Worm (Caenorhabditis elegans) whole organism, L4 larva: ENCODE results near the gene F17C11.11.

Experiments
- F10B5.3 ChIP-seq: sonication (generic microtip); optimal IDR thresholded peaks from 2 replicates; lab custom pipeline; 2016; ENCODE audit warnings: mild to moderate bottlenecking, missing genetic modification characterization, missing compliant biosample characterization
- F37D6.2 ChIP-seq: sonication (generic microtip); optimal IDR thresholded peaks from 2 replicates; lab custom pipeline; 2016; ENCODE audit warnings: mild to moderate bottlenecking, missing genetic modification characterization, missing compliant biosample characterization
- F44E2.7 ChIP-seq: fragments of 200-800 bp; sonication (Bioruptor generic); IDR thresholded peaks from 2 replicates; pipeline ENCODE4 v2.1.2; 2022; ENCODE audit warnings: missing genetic modification characterization, missing compliant biosample characterization
- Y105C5A.15 ChIP-seq: fragments of 200-800 bp; sonication (Bioruptor generic); IDR thresholded peaks from 2 replicates; pipeline ENCODE4 v1.3.6; 2022; ENCODE audit warnings: missing genetic modification characterization, missing compliant biosample characterization
- Y5F2A.4 ChIP-seq: fragments of 200-800 bp; sonication (Bioruptor generic); optimal IDR thresholded peaks from 2 replicates; lab custom pipeline; 2018; ENCODE audit warnings: mild to moderate bottlenecking, missing genetic modification characterization, missing compliant biosample characterization
- Y75B8A.6 ChIP-seq: fragments of 200-800 bp; sonication (Bioruptor generic); IDR thresholded peaks from 2 replicates; pipeline ENCODE4 v1.3.6; 2022; ENCODE audit warnings: missing genetic modification reagents, missing genetic modification characterization, missing compliant biosample characterization
- ZK337.2 ChIP-seq: fragments of 200-800 bp; sonication (Bioruptor generic); IDR thresholded peaks from 2 replicates; pipeline ENCODE4 v1.3.6; 2022; ENCODE audit warnings: missing genetic modification reagents, missing genetic modification characterization, missing compliant biosample characterization
- ceh-32 ChIP-seq: sonication (generic microtip); optimal IDR thresholded peaks from 2 replicates; lab custom pipeline; 2016; ENCODE audit warnings: mild to moderate bottlenecking, missing genetic modification characterization, missing compliant biosample characterization; ENCODE audit not compliant: poor library complexity
- ceh-44 ChIP-seq: fragments of 200-800 bp; sonication (Bioruptor generic); IDR thresholded peaks from 2 replicates; pipeline ENCODE4 v1.3.6; 2022; ENCODE audit warnings: missing genetic modification reagents, missing genetic modification characterization, missing compliant biosample characterization
- ceh-82 ChIP-seq: sonication (generic microtip); optimal IDR thresholded peaks from 2 replicates; lab custom pipeline; 2017; ENCODE audit warnings: missing biosample characterization, missing genetic modification characterization
- ces-1 ChIP-seq: fragments of 150-350 bp; sonication (generic microtip); optimal IDR thresholded peaks from 4 replicates; lab custom pipeline; 2014; ENCODE audit warnings: missing biosample characterization, missing genetic modification reagents, missing genetic modification characterization
- cey-2 ChIP-seq: sonication (generic microtip); optimal IDR thresholded peaks from 3 replicates; lab custom pipeline; 2017; ENCODE audit warnings: missing genetic modification characterization, mild to moderate bottlenecking, missing compliant biosample characterization, antibody characterized with exemption, borderline replicate concordance; ENCODE audit not compliant: insufficient read depth
- ctbp-1 ChIP-seq: fragments of 200-800 bp; sonication (Bioruptor generic); IDR thresholded peaks from 2 replicates; pipeline ENCODE4 v1.3.6; 2022; ENCODE audit warnings: missing genetic modification reagents, missing genetic modification characterization, missing compliant biosample characterization
- daf-12 ChIP-seq: fragments of 150-350 bp; optimal IDR thresholded peaks from 2 replicates; lab custom pipeline; 2014; ENCODE audit warnings: missing biosample characterization, missing genetic modification reagents, missing genetic modification characterization
- daf-16 ChIP-seq, 3 experiments: sonication (generic microtip); optimal IDR thresholded peaks; 2 replicates each; lab custom pipeline; 2016 to 2017; ENCODE audit warnings: missing genetic modification characterization in 3 of 3, missing genetic modification reagents in 3 of 3, mild to moderate bottlenecking in 2 of 3, missing compliant biosample characterization in 2 of 3, missing biosample characterization in 1 of 3, moderate library complexity in 1 of 3
- daf-19 ChIP-seq: fragments of 200-800 bp; sonication (Bioruptor generic); conservative IDR thresholded peaks from 2 replicates; pipeline ENCODE4 v1.3.6; 2022; ENCODE audit warnings: missing genetic modification characterization, missing compliant biosample characterization
- daf-8 ChIP-seq: fragments of 200-800 bp; sonication (Bioruptor generic); IDR thresholded peaks from 2 replicates; pipeline ENCODE4 v1.3.6; 2022; ENCODE audit warnings: missing genetic modification characterization, missing compliant biosample characterization
- dmd-6 ChIP-seq: fragments of 200-800 bp; sonication (Bioruptor generic); IDR thresholded peaks from 2 replicates; pipeline ENCODE4 v1.3.6; 2022; ENCODE audit warnings: missing genetic modification reagents, missing genetic modification characterization, missing compliant biosample characterization
- dve-1 ChIP-seq: sonication (generic microtip); optimal IDR thresholded peaks from 2 replicates; lab custom pipeline; 2017; ENCODE audit warnings: antibody characterized with exemption, mild to moderate bottlenecking, missing genetic modification characterization, missing compliant biosample characterization; ENCODE audit not compliant: insufficient read depth
- egl-27 ChIP-seq: sonication (generic microtip); optimal IDR thresholded peaks from 3 replicates; lab custom pipeline; 2017; ENCODE audit warnings: missing biosample characterization, missing genetic modification reagents, missing genetic modification characterization
- fkh-10 ChIP-seq: fragments of 150-350 bp; optimal IDR thresholded peaks from 2 replicates; lab custom pipeline; 2014; ENCODE audit warnings: missing biosample characterization, missing genetic modification reagents, missing genetic modification characterization
- fos-1 ChIP-seq: fragments of 150-350 bp; optimal IDR thresholded peaks from 2 replicates; lab custom pipeline; 2014; ENCODE audit warnings: missing biosample characterization, missing genetic modification characterization
- gei-8 ChIP-seq: fragments of 200-800 bp; sonication (Bioruptor generic); optimal IDR thresholded peaks from 2 replicates; lab custom pipeline; 2018; ENCODE audit warnings: mild to moderate bottlenecking, missing genetic modification characterization, missing compliant biosample characterization
- hif-1 ChIP-seq, 2 experiments: sonication (generic microtip); optimal IDR thresholded peaks; 2 replicates each; lab custom pipeline; 2016 to 2017; ENCODE audit warnings: missing compliant biosample characterization in 2 of 2, missing genetic modification characterization in 2 of 2, missing genetic modification reagents in 2 of 2, missing genotype in 2 of 2, mild to moderate bottlenecking in 1 of 2
- lim-7 ChIP-seq: fragments of 200-800 bp; sonication (Bioruptor generic); IDR thresholded peaks from 2 replicates; pipeline ENCODE4 v1.3.6; 2022; ENCODE audit warnings: missing genetic modification characterization, missing compliant biosample characterization
- lin-13 ChIP-seq: fragments of 150-350 bp; optimal IDR thresholded peaks from 2 replicates; lab custom pipeline; 2014; ENCODE audit warnings: missing biosample characterization, missing genetic modification reagents, missing genetic modification characterization
- lin-15B ChIP-seq: fragments of 150-350 bp; sonication (generic microtip); optimal IDR thresholded peaks from 3 replicates; lab custom pipeline; 2014; ENCODE audit warnings: missing biosample characterization, missing genetic modification characterization
- lin-29 ChIP-seq: fragments of 200-800 bp; sonication (Bioruptor generic); IDR thresholded peaks from 2 replicates; pipeline ENCODE4 v1.3.6; 2022; ENCODE audit warnings: missing genetic modification reagents, missing genetic modification characterization, missing compliant biosample characterization
- lin-39 ChIP-seq: fragments of 150-350 bp; optimal IDR thresholded peaks from 2 replicates; lab custom pipeline; 2014; ENCODE audit warnings: missing biosample characterization, missing genetic modification reagents, missing genetic modification characterization
- lir-3 ChIP-seq: sonication (generic microtip); optimal IDR thresholded peaks from 2 replicates; lab custom pipeline; 2016; ENCODE audit warnings: mild to moderate bottlenecking, missing genetic modification characterization, missing compliant biosample characterization
- madf-9 ChIP-seq: fragments of 200-800 bp; sonication (Bioruptor generic); conservative IDR thresholded peaks from 2 replicates; pipeline ENCODE4 v1.3.6; 2022; ENCODE audit warnings: missing genetic modification reagents, missing genetic modification characterization, missing compliant biosample characterization
- mdl-1 ChIP-seq, 2 experiments: fragments of 150-350 bp in 1 of 2; sonication (generic microtip) in 1 of 2; optimal IDR thresholded peaks; 2 replicates each; lab custom pipeline; 2014 to 2017; ENCODE audit warnings: missing biosample characterization in 2 of 2, missing genetic modification characterization in 2 of 2
- mep-1 ChIP-seq: fragments of 150-350 bp; sonication (generic microtip); optimal IDR thresholded peaks from 3 replicates; lab custom pipeline; 2014; ENCODE audit warnings: missing biosample characterization, missing genetic modification characterization
- mes-2 ChIP-seq: sonication (generic microtip); optimal IDR thresholded peaks from 2 replicates; lab custom pipeline; 2016; ENCODE audit warnings: missing genotype, mild to moderate bottlenecking, missing genetic modification characterization, missing compliant biosample characterization; ENCODE audit not compliant: poor library complexity, severe bottlenecking
- mxl-3 ChIP-seq: fragments of 200-800 bp; sonication (Bioruptor generic); optimal IDR thresholded peaks from 2 replicates; lab custom pipeline; 2018; ENCODE audit warnings: mild to moderate bottlenecking, missing genetic modification characterization, missing compliant biosample characterization
- nhr-10 ChIP-seq: fragments of 150-350 bp; optimal IDR thresholded peaks from 2 replicates; lab custom pipeline; 2014; ENCODE audit warnings: missing biosample characterization, missing genetic modification characterization
- nhr-111 ChIP-seq: fragments of 200-800 bp; sonication (Bioruptor generic); optimal IDR thresholded peaks from 2 replicates; lab custom pipeline; 2018; ENCODE audit warnings: mild to moderate bottlenecking, missing genetic modification characterization, missing compliant biosample characterization
- nhr-237 ChIP-seq: sonication (generic microtip); optimal IDR thresholded peaks from 2 replicates; lab custom pipeline; 2017; ENCODE audit warnings: missing biosample characterization, missing genetic modification characterization
- nhr-42 ChIP-seq: fragments of 200-800 bp; sonication (Bioruptor generic); IDR thresholded peaks from 2 replicates; pipeline ENCODE4 v1.3.6; 2022; ENCODE audit warnings: missing genetic modification characterization, missing compliant biosample characterization
- nhr-6 ChIP-seq: fragments of 150-350 bp; optimal IDR thresholded peaks from 2 replicates; lab custom pipeline; 2014; ENCODE audit warnings: missing biosample characterization, missing genetic modification characterization
- nhr-76 ChIP-seq: fragments of 150-350 bp; optimal IDR thresholded peaks from 2 replicates; lab custom pipeline; 2014; ENCODE audit warnings: missing biosample characterization, missing genetic modification characterization
- nhr-77 ChIP-seq: fragments of 150-350 bp; optimal IDR thresholded peaks from 2 replicates; lab custom pipeline; 2014; ENCODE audit warnings: missing biosample characterization, missing genetic modification characterization
- sdz-12 ChIP-seq: fragments of 200-800 bp; sonication (Bioruptor generic); optimal IDR thresholded peaks from 2 replicates; lab custom pipeline; 2018; ENCODE audit warnings: mild to moderate bottlenecking, missing genetic modification characterization, missing compliant biosample characterization
- snpc-4 ChIP-seq: fragments of 150-350 bp; optimal IDR thresholded peaks from 2 replicates; lab custom pipeline; 2014; ENCODE audit warnings: missing biosample characterization, missing genetic modification characterization
- spr-1 ChIP-seq: sonication (generic microtip); optimal IDR thresholded peaks from 2 replicates; lab custom pipeline; 2016; ENCODE audit warnings: mild to moderate bottlenecking, missing genetic modification characterization, missing compliant biosample characterization
- tra-1 ChIP-seq: fragments of 200-800 bp; sonication (Bioruptor generic); IDR thresholded peaks from 2 replicates; pipeline ENCODE4 v1.3.6; 2022; ENCODE audit warnings: missing genetic modification reagents, missing genetic modification characterization, missing compliant biosample characterization
- unc-39 ChIP-seq: sonication (generic microtip); optimal IDR thresholded peaks from 2 replicates; lab custom pipeline; 2017; ENCODE audit warnings: missing biosample characterization, missing genetic modification characterization
- vab-7 ChIP-seq: fragments of 200-800 bp; sonication (Bioruptor generic); IDR thresholded peaks from 2 replicates; pipeline ENCODE4 v1.3.6; 2022; ENCODE audit warnings: missing genetic modification reagents, missing genetic modification characterization, missing compliant biosample characterization
- zag-1 ChIP-seq: fragments of 150-350 bp; optimal IDR thresholded peaks from 2 replicates; lab custom pipeline; 2014; ENCODE audit warnings: missing biosample characterization, missing genetic modification characterization

F17C11.11 gene

DNA sequence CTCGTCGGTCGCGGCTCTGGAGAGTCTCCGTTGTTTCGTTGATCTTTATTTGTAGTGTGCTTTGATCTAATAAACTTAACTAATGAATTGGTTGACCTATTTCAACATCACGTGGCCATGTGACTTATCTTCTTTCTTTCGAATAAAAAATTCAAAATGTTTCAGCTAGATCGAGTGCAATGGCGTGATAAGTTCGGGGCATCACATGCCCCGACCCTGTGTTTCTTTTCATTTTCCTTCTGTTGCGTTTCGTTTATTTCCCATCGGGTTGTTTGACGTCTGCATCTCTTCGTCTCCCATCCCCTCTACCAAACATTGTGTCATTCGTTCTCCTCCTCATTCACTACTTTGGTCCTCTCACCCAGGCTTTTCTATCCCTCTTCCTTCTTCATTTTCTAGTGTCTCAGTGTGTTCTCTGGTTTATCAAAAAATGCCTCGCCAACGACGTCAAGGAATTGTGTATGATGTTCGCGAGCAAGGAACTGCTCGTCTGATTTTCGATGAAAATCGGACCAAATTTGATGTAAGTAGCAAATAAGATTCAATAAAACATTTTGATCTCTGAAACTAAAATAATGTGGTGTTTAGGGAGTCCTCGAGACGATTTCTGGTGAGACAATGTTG is 13.2 kb upstream of the F17C11.11 start, which contains the start of gene F17C11.4:
Gene F17C11.4, plus strand, starts transcription at position 206 of the 624 bp plus-strand sequence.
- TF ChIP-seq lin-39 (tag; lab: Kevin White, UChicago): no peak
- no peak for TF ChIP-seq daf-12 (tag; lab: Kevin White, UChicago)
- no peak for TF ChIP-seq lin-15B
- TF ChIP-seq lin-13 (GFP tag; lab: Kevin White, UChicago): no peak
- peak in 1 of 2 experiments; percentile 76 for TF ChIP-seq daf-16 (GFP tag; optimal IDR thresholded peaks at IDR 0.05; lab: Kevin White, UChicago)
- peak; percentile 80 for TF ChIP-seq daf-16 (tag; optimal IDR thresholded peaks at IDR 0.05; lab: Kevin White, UChicago)
- TF ChIP-seq hif-1 (tag; optimal IDR thresholded peaks at IDR 0.05; lab: Kevin White, UChicago): peak; percentile 41 to 74
- TF ChIP-seq nhr-10 (tag; lab: Kevin White, UChicago): no peak
- TF ChIP-seq unc-39 (tag; lab: Kevin White, UChicago): no peak
- no peak for TF ChIP-seq ZK337.2
- no peak for TF ChIP-seq snpc-4 (tag; lab: Kevin White, UChicago)
- TF ChIP-seq ceh-44 (GFP tag; lab: Robert Waterston, UW): no peak
- TF ChIP-seq mxl-3 (GFP tag; lab: Kevin White, UChicago): peak; percentile 59
- TF ChIP-seq mes-2: no peak
- no peak for TF ChIP-seq fos-1 (tag; lab: Kevin White, UChicago)
- TF ChIP-seq ceh-82: no peak
- TF ChIP-seq nhr-237: no peak
- peak; percentile 72 for TF ChIP-seq mep-1 (tag; lab: Kevin White, UChicago)
- TF ChIP-seq dve-1 (tag; lab: Kevin White, UChicago): peak; percentile 74
- TF ChIP-seq Y5F2A.4 (GFP tag; lab: Kevin White, UChicago): no peak
- no peak for TF ChIP-seq F37D6.2 (tag; lab: Kevin White, UChicago)
- peak in 1 of 2 experiments; percentile 87 for TF ChIP-seq mdl-1 (tag; optimal IDR thresholded peaks at IDR 0.05; lab: Kevin White, UChicago)
- peak; percentile 47; the same call in 1 of the 2 replicates for TF ChIP-seq Y75B8A.6 (GFP tag; lab: Robert Waterston, UW)
- TF ChIP-seq zag-1 (tag; lab: Kevin White, UChicago): no peak
- no peak for TF ChIP-seq nhr-111
- TF ChIP-seq daf-8 (GFP tag; lab: Robert Waterston, UW): no peak
- TF ChIP-seq nhr-6: peak; percentile 33
- TF ChIP-seq cey-2 (tag; lab: Kevin White, UChicago): peak; percentile 6
- TF ChIP-seq vab-7: no peak
- peak; percentile 10 for TF ChIP-seq spr-1 (tag; lab: Kevin White, UChicago)
- TF ChIP-seq gei-8 (GFP tag; lab: Kevin White, UChicago): no peak
- TF ChIP-seq sdz-12 (GFP tag; lab: Kevin White, UChicago): no peak
- no peak for TF ChIP-seq lin-29 (GFP tag; lab: Robert Waterston, UW)
- no peak for TF ChIP-seq egl-27 (tag; lab: Kevin White, UChicago)
- no peak for TF ChIP-seq ces-1 (GFP tag; lab: Kevin White, UChicago)
- TF ChIP-seq F44E2.7 (GFP tag; lab: Robert Waterston, UW): no peak
- no peak for TF ChIP-seq madf-9 (GFP tag; lab: Robert Waterston, UW)
- TF ChIP-seq lir-3 (tag; lab: Kevin White, UChicago): no peak
- TF ChIP-seq nhr-76 (tag; lab: Kevin White, UChicago): peak; percentile 62
- TF ChIP-seq Y105C5A.15 (GFP tag; lab: Robert Waterston, UW): no peak
- peak; percentile 89 for TF ChIP-seq dmd-6
- TF ChIP-seq ceh-32 (tag; lab: Kevin White, UChicago): peak; percentile 52
- no peak for TF ChIP-seq lim-7 (GFP tag; lab: Robert Waterston, UW)
- no peak for TF ChIP-seq nhr-77
- TF ChIP-seq ctbp-1 (GFP tag; lab: Robert Waterston, UW): peak; percentile 41
- peak; percentile 69 for TF ChIP-seq fkh-10 (GFP tag; lab: Kevin White, UChicago)
- no peak for TF ChIP-seq F10B5.3 (tag; lab: Kevin White, UChicago)
- TF ChIP-seq tra-1: peak; percentile 65; the same call in 1 of the 2 replicates
- TF ChIP-seq nhr-42: no peak
- no peak for TF ChIP-seq daf-19
